Worm (Caenorhabditis elegans): ENCODE data around the gene C55A6.1.
A peak's percentile ranks its signal among the peaks of the same experiment; 100 is the strongest.

The C55A6.1 gene

ce11 chrV:11504853-11505397 lies at the start of gene C55A6.1, which contains the start of gene C55A6.10:
TSS of gene C55A6.1 (minus strand) at chrV:11504968.
TSS of gene C55A6.10 (plus strand) at chrV:11505347.
- TF ChIP-seq tbx-11 (GFP tag; IDR thresholded peaks at IDR 0.05) = peak; percentile 62; the same call in 1 of the 2 replicates
- peak; percentile 57; the same call in 1 of the 2 replicates for TF ChIP-seq sea-1 (GFP tag; conservative IDR thresholded peaks at IDR 0.05)
- 0 out of 2 replicates have a peak, but pooled peaks have one; percentile 53 for TF ChIP-seq scrt-1 (GFP tag; IDR thresholded peaks at IDR 0.05)
- TF ChIP-seq ets-7 (tag; optimal IDR thresholded peaks at IDR 0.05) = peak; percentile 15

ce11 chrV:11554260-11554659 lies 49.5 kb upstream of the C55A6.1 start, which contains the start of gene duo-1:
TSS of gene duo-1 (plus strand) at chrV:11554630.
- no peak for TF ChIP-seq pes-1 (GFP tag; IDR thresholded peaks at IDR 0.05)
- TF ChIP-seq ets-7 (tag; optimal IDR thresholded peaks at IDR 0.05) = no peak
- no peak for TF ChIP-seq B0310.2 (tag; optimal IDR thresholded peaks at IDR 0.05)
- no peak for TF ChIP-seq hnd-1 (tag; optimal IDR thresholded peaks at IDR 0.05)
- no peak for TF ChIP-seq F13C5.2 (tag; optimal IDR thresholded peaks at IDR 0.05)
- TF ChIP-seq hmbx-1 (tag; optimal IDR thresholded peaks at IDR 0.05) = no peak
- TF ChIP-seq hmg-4 (GFP tag; optimal IDR thresholded peaks at IDR 0.05) = no peak
- TF ChIP-seq tbx-11 (GFP tag; IDR thresholded peaks at IDR 0.05) = no peak
- TF ChIP-seq flt-1 (GFP tag; IDR thresholded peaks at IDR 0.05) = no peak

ce11 chrV:11552379-11552778 lies 47.6 kb upstream of the C55A6.1 start, which contains the start of gene srx-85:
TSS of gene srx-85 (plus strand) at chrV:11552679.
- TF ChIP-seq hmbx-1 (tag; optimal IDR thresholded peaks at IDR 0.05) = no peak
- TF ChIP-seq tbx-11 (GFP tag; IDR thresholded peaks at IDR 0.05) = no peak
- no peak for TF ChIP-seq ceh-36 (tag; optimal IDR thresholded peaks at IDR 0.05)
- no peak for TF ChIP-seq tra-4 (tag; optimal IDR thresholded peaks at IDR 0.05)
- TF ChIP-seq sea-1 (GFP tag; conservative IDR thresholded peaks at IDR 0.05) = no peak
- no peak for TF ChIP-seq hmg-4 (GFP tag; optimal IDR thresholded peaks at IDR 0.05)
- no peak for TF ChIP-seq ama-1 (optimal IDR thresholded peaks at IDR 0.05)
- no peak for TF ChIP-seq aly-1 (tag; optimal IDR thresholded peaks at IDR 0.05)
- TF ChIP-seq flt-1 (GFP tag; IDR thresholded peaks at IDR 0.05) = no peak
- TF ChIP-seq scrt-1 (GFP tag; IDR thresholded peaks at IDR 0.05) = no peak
- no peak for TF ChIP-seq B0310.2 (tag; optimal IDR thresholded peaks at IDR 0.05)
- no peak for TF ChIP-seq ets-7 (tag; optimal IDR thresholded peaks at IDR 0.05)
- no peak for TF ChIP-seq pes-1 (GFP tag; IDR thresholded peaks at IDR 0.05)
- TF ChIP-seq ceh-13 (GFP tag; optimal IDR thresholded peaks at IDR 0.05) = no peak
- TF ChIP-seq hnd-1 (tag; optimal IDR thresholded peaks at IDR 0.05) = no peak
- no peak for TF ChIP-seq F13C5.2 (tag; optimal IDR thresholded peaks at IDR 0.05)
- no peak for TF ChIP-seq tbx-37 (GFP tag; conservative IDR thresholded peaks at IDR 0.05)

ce11 chrV:11548914-11549406 lies 44.2 kb upstream of the C55A6.1 start, which contains the start of the genes F38B7.17 and F38B7.3:
TSS of gene F38B7.17 (minus strand) at chrV:11548964.
TSS of gene F38B7.3 (plus strand) at chrV:11549107.
- TF ChIP-seq F13C5.2 (tag; optimal IDR thresholded peaks at IDR 0.05) = peak; percentile 38
- no peak for TF ChIP-seq ceh-36 (tag; optimal IDR thresholded peaks at IDR 0.05)
- TF ChIP-seq ets-7 (tag; optimal IDR thresholded peaks at IDR 0.05) = no peak
- TF ChIP-seq tra-4 (tag; optimal IDR thresholded peaks at IDR 0.05) = no peak
- TF ChIP-seq sea-1 (GFP tag; conservative IDR thresholded peaks at IDR 0.05) = no peak

ce11 chrV:11546795-11547194 lies 42.0 kb upstream of the C55A6.1 start, which contains the start of gene F38B7.11:
TSS of gene F38B7.11 (plus strand) at chrV:11547095.
- TF ChIP-seq hnd-1 (tag; optimal IDR thresholded peaks at IDR 0.05) (no peak), ceh-13 (GFP tag; optimal IDR thresholded peaks at IDR 0.05) (no peak), sea-1 (GFP tag; conservative IDR thresholded peaks at IDR 0.05) (no peak), ceh-36 (tag; optimal IDR thresholded peaks at IDR 0.05) (no peak), ets-7 (tag; optimal IDR thresholded peaks at IDR 0.05) (no peak), F13C5.2 (tag; optimal IDR thresholded peaks at IDR 0.05) (no peak), flt-1 (GFP tag; IDR thresholded peaks at IDR 0.05) (no peak), aly-1 (tag; optimal IDR thresholded peaks at IDR 0.05) (no peak), tbx-11 (GFP tag; IDR thresholded peaks at IDR 0.05) (no peak), B0310.2 (tag; optimal IDR thresholded peaks at IDR 0.05) (no peak), scrt-1 (GFP tag; IDR thresholded peaks at IDR 0.05) (no peak), pes-1 (GFP tag; IDR thresholded peaks at IDR 0.05) (no peak), hmg-4 (GFP tag; optimal IDR thresholded peaks at IDR 0.05) (no peak), tbx-37 (GFP tag; conservative IDR thresholded peaks at IDR 0.05) (no peak), ama-1 (optimal IDR thresholded peaks at IDR 0.05) (no peak), hmbx-1 (tag; optimal IDR thresholded peaks at IDR 0.05) (no peak), tra-4 (tag; optimal IDR thresholded peaks at IDR 0.05) (no peak)

ce11 chrV:11545227-11545626 lies 40.5 kb upstream of the C55A6.1 start, which contains the start of gene F38B7.10:
TSS of gene F38B7.10 (plus strand) at chrV:11545527.
- TF ChIP-seq sea-1 (GFP tag; conservative IDR thresholded peaks at IDR 0.05) (no peak), ceh-36 (tag; optimal IDR thresholded peaks at IDR 0.05) (no peak), hmg-4 (GFP tag; optimal IDR thresholded peaks at IDR 0.05) (no peak), F13C5.2 (tag; optimal IDR thresholded peaks at IDR 0.05) (no peak), pes-1 (GFP tag; IDR thresholded peaks at IDR 0.05) (no peak), ceh-13 (GFP tag; optimal IDR thresholded peaks at IDR 0.05) (no peak), tbx-37 (GFP tag; conservative IDR thresholded peaks at IDR 0.05) (no peak), ets-7 (tag; optimal IDR thresholded peaks at IDR 0.05) (no peak), hnd-1 (tag; optimal IDR thresholded peaks at IDR 0.05) (no peak), tra-4 (tag; optimal IDR thresholded peaks at IDR 0.05) (no peak), scrt-1 (GFP tag; IDR thresholded peaks at IDR 0.05) (no peak), tbx-11 (GFP tag; IDR thresholded peaks at IDR 0.05) (no peak), aly-1 (tag; optimal IDR thresholded peaks at IDR 0.05) (no peak), ama-1 (optimal IDR thresholded peaks at IDR 0.05) (no peak), hmbx-1 (tag; optimal IDR thresholded peaks at IDR 0.05) (no peak), flt-1 (GFP tag; IDR thresholded peaks at IDR 0.05) (no peak), B0310.2 (tag; optimal IDR thresholded peaks at IDR 0.05) (no peak)

ce11 chrV:11543564-11543963 lies 38.8 kb upstream of the C55A6.1 start, which contains the start of gene F38B7.2:
TSS of gene F38B7.2 (plus strand) at chrV:11543963.
- no peak for TF ChIP-seq tra-4 (tag; optimal IDR thresholded peaks at IDR 0.05)
- TF ChIP-seq hnd-1 (tag; optimal IDR thresholded peaks at IDR 0.05) = no peak
- TF ChIP-seq sea-1 (GFP tag; conservative IDR thresholded peaks at IDR 0.05) = no peak
- no peak for TF ChIP-seq hmg-4 (GFP tag; optimal IDR thresholded peaks at IDR 0.05)
- TF ChIP-seq flt-1 (GFP tag; IDR thresholded peaks at IDR 0.05) = no peak
- no peak for TF ChIP-seq ceh-13 (GFP tag; optimal IDR thresholded peaks at IDR 0.05)
- no peak for TF ChIP-seq aly-1 (tag; optimal IDR thresholded peaks at IDR 0.05)
- TF ChIP-seq pes-1 (GFP tag; IDR thresholded peaks at IDR 0.05) = no peak
- no peak for TF ChIP-seq B0310.2 (tag; optimal IDR thresholded peaks at IDR 0.05)
- no peak for TF ChIP-seq ets-7 (tag; optimal IDR thresholded peaks at IDR 0.05)
- no peak for TF ChIP-seq scrt-1 (GFP tag; IDR thresholded peaks at IDR 0.05)
- TF ChIP-seq ceh-36 (tag; optimal IDR thresholded peaks at IDR 0.05) = no peak
